Worm (Caenorhabditis elegans): ENCODE data around the gene ZC15.3.

ce11 chrV:20269661-20270137 lies 33.7 kb upstream of the ZC15.3 start, which contains the start of the genes prmt-1 and cdkr-3:
- peak in 1 of 6 experiments; percentile 48 for TF ChIP-seq elt-3 (tag; optimal IDR thresholded peaks at IDR 0.05)
- TF ChIP-seq ama-1 (optimal IDR thresholded peaks at IDR 0.05) = no peak
- TF ChIP-seq nhr-77 (tag; optimal IDR thresholded peaks at IDR 0.05) = no peak
- TF ChIP-seq nhr-11 (tag; optimal IDR thresholded peaks at IDR 0.05) = no peak

Data from whole organism, L1 larva.